Worm (Caenorhabditis elegans) whole organism, late embryonic: Measurements from ENCODE around the gene ssna-1.

Experiments used
- fkh-10 ChIP-seq: fragments of 150-350 bp; optimal IDR thresholded peaks from 2 replicates; lab custom pipeline; 2014; ENCODE audit warnings: missing biosample characterization, missing genetic modification reagents, missing genetic modification characterization
- nfya-1 ChIP-seq: sonication (generic microtip); optimal IDR thresholded peaks from 2 replicates; lab custom pipeline; 2017; ENCODE audit warnings: missing genetic modification characterization, mild to moderate bottlenecking, missing compliant biosample characterization, antibody characterized with exemption, moderate library complexity
- nhr-11 ChIP-seq: fragments of 150-350 bp; optimal IDR thresholded peaks from 2 replicates; lab custom pipeline; 2014; ENCODE audit warnings: missing biosample characterization, missing genetic modification characterization
- rnt-1 ChIP-seq: sonication (generic microtip); optimal IDR thresholded peaks from 2 replicates; lab custom pipeline; 2016; ENCODE audit warnings: missing genetic modification characterization, missing compliant biosample characterization

- TF ChIP-seq fkh-10 (no peak), nhr-11 (tag; lab: Kevin White, UChicago) (no peak), nfya-1 (tag; lab: Kevin White, UChicago) (no peak), rnt-1 (no peak)
Observed at ce11 chrIV:420686-421085, 32.8 kb downstream of the ssna-1 start.
